Fruit fly (Drosophila melanogaster): ENCODE data around the gene CG15544.

The CG15544 gene

DNA sequence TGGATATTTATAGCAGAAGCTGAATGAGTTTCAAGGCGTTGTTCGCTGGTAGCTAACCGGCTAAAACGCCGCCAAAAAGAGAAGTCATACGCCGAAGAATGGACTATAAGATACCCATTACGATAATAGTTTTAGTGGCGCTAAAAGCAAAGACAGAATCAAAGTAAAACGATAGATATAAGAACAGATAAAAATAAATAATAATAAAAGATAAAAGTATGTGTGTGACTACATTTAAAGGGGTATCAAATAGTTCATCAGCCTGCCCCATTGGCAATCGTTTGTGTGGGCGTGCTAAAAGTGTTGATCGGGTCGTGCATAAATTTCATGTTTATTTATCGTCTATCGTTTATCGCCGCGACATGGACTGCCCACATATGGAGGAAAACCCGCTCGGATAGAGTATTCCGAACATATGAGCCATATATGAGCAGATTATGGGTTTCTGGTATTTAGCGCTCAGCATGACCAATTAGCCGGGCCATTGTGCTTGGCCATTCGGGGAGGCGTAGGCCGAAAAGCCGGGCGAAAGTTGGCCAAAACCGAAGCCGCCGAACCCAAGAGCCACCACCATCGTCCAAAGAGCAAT, 30.2 kb upstream of the CG15544 start (continued):
- 0 out of 2 replicates have a peak, but pooled peaks have one; percentile 24 for TF ChIP-seq Bgb (GFP tag; IDR thresholded peaks at IDR 0.05; ENCODE audit: partially characterized antibody)
- TF ChIP-seq toy (GFP tag; IDR thresholded peaks at IDR 0.05): no peak; the same call in 1 of the 2 replicates
- peak; percentile 64; the same call in 2 of the 3 replicates for TF ChIP-seq ci (GFP tag; IDR thresholded peaks at IDR 0.05)
- TF ChIP-seq CG9609 (GFP tag; optimal IDR thresholded peaks at IDR 0.05): no peak
- TF ChIP-seq CG12299 (tag; optimal IDR thresholded peaks at IDR 0.05): no peak
- TF ChIP-seq CG32532 (GFP tag; IDR thresholded peaks at IDR 0.05): peak; percentile 85
- TF ChIP-seq wdn (GFP tag; IDR thresholded peaks at IDR 0.05): no peak
- TF ChIP-seq CG12769 (tag; optimal IDR thresholded peaks at IDR 0.05): peak; percentile 60
- TF ChIP-seq cg (GFP tag; optimal IDR thresholded peaks at IDR 0.05): no peak
- TF ChIP-seq Antp (GFP tag; optimal IDR thresholded peaks at IDR 0.05): peak; percentile 30
- TF ChIP-seq CG11456 (GFP tag; IDR thresholded peaks at IDR 0.05): peak; percentile 54; the same call in 2 of the 3 replicates
- TF ChIP-seq CG12155 (GFP tag; optimal IDR thresholded peaks at IDR 0.05): peak; percentile 59
- peak; percentile 73 for TF ChIP-seq Oli (tag; optimal IDR thresholded peaks at IDR 0.05)
- peak; percentile 51 for TF ChIP-seq org-1 (GFP tag; optimal IDR thresholded peaks at IDR 0.05)
- TF ChIP-seq HLHmδ (GFP tag; optimal IDR thresholded peaks at IDR 0.05): no peak
- peak; percentile 50 for TF ChIP-seq mam (GFP tag; optimal IDR thresholded peaks at IDR 0.05)
- no peak for TF ChIP-seq Lim3 (GFP tag; IDR thresholded peaks at IDR 0.05)
- peak; percentile 57 for TF ChIP-seq Scr (GFP tag; IDR thresholded peaks at IDR 0.05; ENCODE audit: partially characterized antibody)
- TF ChIP-seq bigmax (GFP tag; optimal IDR thresholded peaks at IDR 0.05): no peak
- TF ChIP-seq nom (GFP tag; optimal IDR thresholded peaks at IDR 0.05): no peak
- peak; percentile 75 for TF ChIP-seq Fer3 (tag; optimal IDR thresholded peaks at IDR 0.05)
- TF ChIP-seq CG32767 (GFP tag; IDR thresholded peaks at IDR 0.05): peak; percentile 71
- no peak for TF ChIP-seq eyg (GFP tag; optimal IDR thresholded peaks at IDR 0.05)
- no peak for TF ChIP-seq corto (GFP tag; optimal IDR thresholded peaks at IDR 0.05)
- peak; percentile 43 for TF ChIP-seq CG10654 (GFP tag; optimal IDR thresholded peaks at IDR 0.05)
- TF ChIP-seq CG9437 (GFP tag; optimal IDR thresholded peaks at IDR 0.05): peak; percentile 45
- TF ChIP-seq CG6854 (GFP tag; optimal IDR thresholded peaks at IDR 0.05): no peak
- TF ChIP-seq CG4730 (GFP tag; IDR thresholded peaks at IDR 0.05): peak; percentile 64
- TF ChIP-seq croc (GFP tag; conservative IDR thresholded peaks at IDR 0.05): no peak
- peak; percentile 61 for TF ChIP-seq Awh (GFP tag; IDR thresholded peaks at IDR 0.05)
- no peak for TF ChIP-seq BtbVII (GFP tag; optimal IDR thresholded peaks at IDR 0.05)
- no peak for TF ChIP-seq CHES-1-like (GFP tag; optimal IDR thresholded peaks at IDR 0.05)
- peak; percentile 33; the same call in 1 of the 2 replicates for TF ChIP-seq E2f2 (GFP tag; IDR thresholded peaks at IDR 0.05)
- TF ChIP-seq Hr51 (GFP tag; optimal IDR thresholded peaks at IDR 0.05): peak in 1 of 2 experiments; percentile 79
- TF ChIP-seq inv (GFP tag; IDR thresholded peaks at IDR 0.05; ENCODE audit: partially characterized antibody): 0 out of 2 replicates have a peak, but pooled peaks have one; percentile 17
- peak; percentile 66 for TF ChIP-seq CG30403 (GFP tag; optimal IDR thresholded peaks at IDR 0.05)
- TF ChIP-seq Drgx (GFP tag; IDR thresholded peaks at IDR 0.05): peak; percentile 51
- TF ChIP-seq Jarid2 (GFP tag; optimal IDR thresholded peaks at IDR 0.05): peak; percentile 8
- peak; percentile 51; the same call in 1 of the 2 replicates for TF ChIP-seq CG32772 (GFP tag; IDR thresholded peaks at IDR 0.05)
- TF ChIP-seq CG31388 (GFP tag; optimal IDR thresholded peaks at IDR 0.05): no peak
- TF ChIP-seq Sin3A (optimal IDR thresholded peaks at IDR 0.05): no peak
- peak; percentile 7 for TF ChIP-seq p53 (GFP tag; optimal IDR thresholded peaks at IDR 0.05)
- no peak for TF ChIP-seq CG7271 (tag; optimal IDR thresholded peaks at IDR 0.05)
- TF ChIP-seq tx (GFP tag; optimal IDR thresholded peaks at IDR 0.05): no peak
- no peak for TF ChIP-seq her (GFP tag; optimal IDR thresholded peaks at IDR 0.05)
- peak; percentile 43 for TF ChIP-seq Chrac-16 (GFP tag; optimal IDR thresholded peaks at IDR 0.05)
- no peak for TF ChIP-seq ash1 (GFP tag; optimal IDR thresholded peaks at IDR 0.05)
- no peak for TF ChIP-seq Atf-2 (GFP tag; optimal IDR thresholded peaks at IDR 0.05)
- 0 out of 3 replicates have a peak, but pooled peaks have one; percentile 56 for TF ChIP-seq hb (GFP tag; IDR thresholded peaks at IDR 0.05; ENCODE audit: partially characterized antibody)
- TF ChIP-seq CG10274 (GFP tag; optimal IDR thresholded peaks at IDR 0.05): no peak

Data from whole organism, embryonic.